Worm (Caenorhabditis elegans) whole organism, late embryonic: Measurements from ENCODE around the gene F58F12.12.
A peak's percentile ranks its signal among the peaks of the same experiment; 100 is the strongest.

Experiments used
- che-1 ChIP-seq: sonication (generic microtip); optimal IDR thresholded peaks from 2 replicates; lab custom pipeline; 2016; ENCODE audit warnings: mild to moderate bottlenecking, missing genetic modification characterization, missing compliant biosample characterization
- mec-3 ChIP-seq: sonication (generic microtip); optimal IDR thresholded peaks from 2 replicates; lab custom pipeline; 2016; ENCODE audit warnings: borderline replicate concordance, missing genetic modification characterization, missing compliant biosample characterization
- pha-4 ChIP-seq: fragments of 150-350 bp; optimal IDR thresholded peaks from 2 replicates; lab custom pipeline; 2018; ENCODE audit warnings: missing biosample characterization, missing genetic modification reagents, missing genetic modification characterization
- tbx-2 ChIP-seq: sonication (generic microtip); optimal IDR thresholded peaks from 2 replicates; lab custom pipeline; 2016; ENCODE audit warnings: missing genetic modification characterization, missing compliant biosample characterization

DNA sequence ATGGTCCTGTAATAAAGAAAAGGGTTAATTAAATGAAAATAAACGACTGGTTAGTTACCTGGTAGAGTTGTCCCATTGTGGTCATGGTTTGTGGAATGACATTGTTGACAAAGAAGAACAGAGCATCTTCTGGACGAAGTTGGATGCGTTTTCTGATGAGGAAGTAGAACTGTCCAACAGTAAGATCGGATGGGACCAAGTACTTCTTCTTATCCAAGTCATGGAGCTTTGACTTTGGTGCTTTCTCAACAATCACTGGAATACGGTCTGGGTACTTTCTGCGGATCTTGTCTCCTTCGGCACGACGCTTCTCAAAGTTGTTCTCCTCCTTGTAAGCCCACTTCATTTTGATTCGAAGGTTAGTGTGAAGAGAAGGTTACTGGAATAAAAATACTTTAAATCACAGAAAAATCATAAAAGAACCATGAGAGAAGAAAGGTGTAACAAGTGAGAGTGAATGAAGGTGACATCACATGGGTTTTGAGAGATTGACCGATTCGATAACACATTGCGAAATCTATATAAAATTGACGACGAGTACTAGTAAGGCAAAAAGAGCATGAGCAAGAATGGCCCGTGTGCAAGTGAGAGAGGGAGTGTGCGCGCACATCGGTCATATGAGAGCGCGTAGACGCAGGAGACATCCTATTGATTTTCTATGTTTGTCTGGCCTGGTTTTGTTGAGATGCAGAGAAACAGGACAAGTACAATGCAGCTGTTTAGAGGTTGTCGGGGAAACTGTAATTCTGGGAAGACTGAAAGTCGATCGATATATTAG is 33.4 kb upstream of the F58F12.12 start, which contains the start of gene lgg-1:
- no peak for TF ChIP-seq che-1
- no peak for TF ChIP-seq mec-3 (tag; lab: Kevin White, UChicago)
- peak; percentile 43 for TF ChIP-seq tbx-2 (tag; lab: Kevin White, UChicago)
- no peak for TF ChIP-seq pha-4 (tag; lab: Kevin White, UChicago)
